Worm (Caenorhabditis elegans) whole organism, L4 larva: ENCODE measurements around the gene C49C3.21.
A peak's percentile ranks its signal among the peaks of the same experiment; 100 is the strongest.

Source experiments
- R02D3.7 ChIP-seq: fragments of 150-350 bp; sonication (generic microtip); optimal IDR thresholded peaks from 3 replicates; lab custom pipeline; 2014; ENCODE audit warnings: missing biosample characterization, missing genetic modification characterization
- T26A8.4 ChIP-seq: fragments of 200-800 bp; sonication (Bioruptor generic); IDR thresholded peaks from 2 replicates; pipeline ENCODE4 v1.3.6; 2022; ENCODE audit warnings: missing genetic modification characterization, missing compliant biosample characterization
- Y5F2A.4 ChIP-seq: fragments of 200-800 bp; sonication (Bioruptor generic); optimal IDR thresholded peaks from 2 replicates; lab custom pipeline; 2018; ENCODE audit warnings: mild to moderate bottlenecking, missing genetic modification characterization, missing compliant biosample characterization
- aly-2 ChIP-seq: sonication (generic microtip); optimal IDR thresholded peaks from 2 replicates; lab custom pipeline; 2018; ENCODE audit warnings: missing biosample characterization, missing genetic modification characterization
- ama-1 ChIP-seq: fragments of 150-350 bp; optimal IDR thresholded peaks from 2 replicates; lab custom pipeline; 2014; ENCODE audit warnings: inconsistent platforms, mixed read lengths
- attf-4 ChIP-seq: sonication (generic microtip); optimal IDR thresholded peaks from 3 replicates; lab custom pipeline; 2017; ENCODE audit warnings: missing biosample characterization, missing genetic modification characterization
- ceh-20 ChIP-seq: fragments of 200-800 bp; sonication (Bioruptor generic); IDR thresholded peaks from 2 replicates; pipeline ENCODE4 v1.3.6; 2022; ENCODE audit warnings: missing genetic modification reagents, missing genetic modification characterization, missing compliant biosample characterization
- ceh-28 ChIP-seq: fragments of 150-350 bp; optimal IDR thresholded peaks from 2 replicates; lab custom pipeline; 2014; ENCODE audit warnings: missing biosample characterization, missing genetic modification reagents, missing genetic modification characterization
- daf-12 ChIP-seq: fragments of 150-350 bp; optimal IDR thresholded peaks from 2 replicates; lab custom pipeline; 2014; ENCODE audit warnings: missing biosample characterization, missing genetic modification reagents, missing genetic modification characterization
- dmd-6 ChIP-seq: fragments of 200-800 bp; sonication (Bioruptor generic); IDR thresholded peaks from 2 replicates; pipeline ENCODE4 v1.3.6; 2022; ENCODE audit warnings: missing genetic modification reagents, missing genetic modification characterization, missing compliant biosample characterization
- dmd-8 ChIP-seq: fragments of 200-800 bp; sonication (Bioruptor generic); IDR thresholded peaks from 2 replicates; pipeline ENCODE4 v1.3.6; 2022; ENCODE audit warnings: missing genetic modification characterization, missing compliant biosample characterization
- dpl-1 ChIP-seq: fragments of 150-350 bp; optimal IDR thresholded peaks from 2 replicates; lab custom pipeline; 2014; ENCODE audit warnings: missing biosample characterization, missing genetic modification reagents, missing genetic modification characterization
- duxl-1 ChIP-seq: sonication (generic microtip); optimal IDR thresholded peaks from 2 replicates; lab custom pipeline; 2016; ENCODE audit warnings: mild to moderate bottlenecking, missing genetic modification characterization, moderate library complexity, missing compliant biosample characterization; ENCODE audit not compliant: poor library complexity
- dve-1 ChIP-seq: sonication (generic microtip); optimal IDR thresholded peaks from 2 replicates; lab custom pipeline; 2017; ENCODE audit warnings: antibody characterized with exemption, mild to moderate bottlenecking, missing genetic modification characterization, missing compliant biosample characterization; ENCODE audit not compliant: insufficient read depth
- egl-27 ChIP-seq: sonication (generic microtip); optimal IDR thresholded peaks from 3 replicates; lab custom pipeline; 2017; ENCODE audit warnings: missing biosample characterization, missing genetic modification reagents, missing genetic modification characterization
- gei-8 ChIP-seq: fragments of 200-800 bp; sonication (Bioruptor generic); optimal IDR thresholded peaks from 2 replicates; lab custom pipeline; 2018; ENCODE audit warnings: mild to moderate bottlenecking, missing genetic modification characterization, missing compliant biosample characterization
- hlh-30 ChIP-seq: sonication (generic microtip); optimal IDR thresholded peaks from 2 replicates; lab custom pipeline; 2017; ENCODE audit warnings: antibody characterized with exemption, mild to moderate bottlenecking, missing genetic modification characterization, missing compliant biosample characterization; ENCODE audit not compliant: insufficient read depth
- jun-1 ChIP-seq: fragments of 150-350 bp; optimal IDR thresholded peaks from 2 replicates; lab custom pipeline; 2014; ENCODE audit warnings: missing biosample characterization, missing genetic modification reagents, missing genetic modification characterization
- lin-1 ChIP-seq: fragments of 200-800 bp; sonication (Bioruptor generic); IDR thresholded peaks from 2 replicates; pipeline ENCODE4 v1.3.6; 2022; ENCODE audit warnings: missing genetic modification reagents, missing genetic modification characterization, missing compliant biosample characterization
- lin-15B ChIP-seq: fragments of 150-350 bp; sonication (generic microtip); optimal IDR thresholded peaks from 3 replicates; lab custom pipeline; 2014; ENCODE audit warnings: missing biosample characterization, missing genetic modification characterization
- madf-9 ChIP-seq: fragments of 200-800 bp; sonication (Bioruptor generic); conservative IDR thresholded peaks from 2 replicates; pipeline ENCODE4 v1.3.6; 2022; ENCODE audit warnings: missing genetic modification reagents, missing genetic modification characterization, missing compliant biosample characterization
- mdl-1 ChIP-seq, 2 experiments: fragments of 150-350 bp in 1 of 2; sonication (generic microtip) in 1 of 2; optimal IDR thresholded peaks; 2 replicates each; lab custom pipeline; 2014 to 2017; ENCODE audit warnings: missing biosample characterization in 2 of 2, missing genetic modification characterization in 2 of 2
- nhr-10 ChIP-seq: fragments of 150-350 bp; optimal IDR thresholded peaks from 2 replicates; lab custom pipeline; 2014; ENCODE audit warnings: missing biosample characterization, missing genetic modification characterization
- nhr-102 ChIP-seq: sonication (generic microtip); optimal IDR thresholded peaks from 2 replicates; lab custom pipeline; 2016; ENCODE audit warnings: mild to moderate bottlenecking, missing genetic modification characterization, moderate library complexity, missing compliant biosample characterization
- nhr-111 ChIP-seq: fragments of 200-800 bp; sonication (Bioruptor generic); optimal IDR thresholded peaks from 2 replicates; lab custom pipeline; 2018; ENCODE audit warnings: mild to moderate bottlenecking, missing genetic modification characterization, missing compliant biosample characterization
- nhr-28 ChIP-seq: fragments of 150-350 bp; optimal IDR thresholded peaks from 2 replicates; lab custom pipeline; 2014; ENCODE audit warnings: missing biosample characterization, missing genetic modification characterization
- nhr-41 ChIP-seq: fragments of 200-800 bp; sonication (Bioruptor generic); IDR thresholded peaks from 2 replicates; pipeline ENCODE4 v1.3.6; 2022; ENCODE audit warnings: missing genetic modification reagents, missing genetic modification characterization, missing compliant biosample characterization
- php-3 ChIP-seq: fragments of 200-800 bp; sonication (Bioruptor generic); IDR thresholded peaks from 2 replicates; pipeline ENCODE4 v1.3.6; 2022; ENCODE audit warnings: missing genetic modification reagents, missing genetic modification characterization, missing compliant biosample characterization
- pqm-1 ChIP-seq: sonication (generic microtip); optimal IDR thresholded peaks from 2 replicates; lab custom pipeline; 2017; ENCODE audit warnings: missing biosample characterization, missing genetic modification characterization
- saeg-2 ChIP-seq: fragments of 200-800 bp; sonication (Bioruptor generic); IDR thresholded peaks from 2 replicates; pipeline ENCODE4 v1.3.6; 2022; ENCODE audit warnings: missing genetic modification reagents, missing genetic modification characterization, missing compliant biosample characterization
- skn-1 ChIP-seq: fragments of 150-350 bp; optimal IDR thresholded peaks from 2 replicates; lab custom pipeline; 2014; ENCODE audit warnings: missing biosample characterization, missing genetic modification characterization
- snpc-1.2 ChIP-seq: fragments of 200-800 bp; sonication (Bioruptor generic); IDR thresholded peaks from 2 replicates; pipeline ENCODE4 v1.3.6; 2022; ENCODE audit warnings: missing genetic modification reagents, missing genetic modification characterization, missing compliant biosample characterization
- spr-3 ChIP-seq: fragments of 200-800 bp; sonication (Bioruptor generic); optimal IDR thresholded peaks from 2 replicates; lab custom pipeline; 2018; ENCODE audit warnings: mild to moderate bottlenecking, missing genetic modification characterization, missing compliant biosample characterization
- tag-97 ChIP-seq: fragments of 200-800 bp; sonication (Bioruptor generic); IDR thresholded peaks from 2 replicates; pipeline ENCODE4 v1.3.6; 2022; ENCODE audit warnings: missing genetic modification characterization, missing compliant biosample characterization
- unc-62 ChIP-seq, 3 experiments: fragments of 150-350 bp in 1 of 3; sonication (generic microtip); optimal IDR thresholded peaks in 2 of 3; peaks in 1 of 3; 1 replicate in 1 of 3; 2 replicates in 2 of 3; lab custom pipeline; 2014 to 2017; ENCODE audit warnings: missing biosample characterization in 3 of 3, missing genetic modification characterization in 3 of 3, missing genetic modification reagents in 3 of 3, missing genotype in 1 of 3
- zip-11 ChIP-seq: fragments of 200-800 bp; sonication (Bioruptor generic); IDR thresholded peaks from 2 replicates; pipeline ENCODE4 v1.3.6; 2022; ENCODE audit warnings: missing genetic modification characterization, missing compliant biosample characterization

The C49C3.21 gene

DNA sequence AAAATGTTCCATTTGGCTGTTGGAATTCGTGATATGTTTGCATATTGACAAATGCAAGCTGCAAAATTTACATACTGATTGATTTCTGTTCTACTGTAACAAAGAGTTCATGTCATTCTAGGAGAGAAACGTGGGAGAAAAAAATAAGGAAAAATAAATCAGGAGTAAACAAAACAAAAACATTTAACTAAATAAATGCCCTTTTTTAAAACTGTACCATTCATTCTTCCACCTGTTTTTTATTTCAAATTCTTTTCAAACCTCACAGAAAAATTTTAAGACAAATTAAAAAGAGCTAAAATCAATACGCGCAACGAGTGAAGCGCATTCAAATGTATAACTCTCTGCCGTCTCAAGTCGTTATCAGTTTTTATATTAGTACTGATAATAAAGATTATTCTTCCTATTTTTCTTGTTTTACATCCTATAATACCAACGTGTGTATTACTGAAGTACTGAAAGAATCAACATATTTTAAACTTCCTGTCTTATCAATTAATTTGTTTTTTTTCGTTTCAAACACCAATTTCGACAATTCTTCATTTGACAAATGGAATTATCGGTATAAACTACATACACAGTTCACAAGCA lies 3.8 kb upstream of the C49C3.21 start, which contains the start of gene C49C3.10 (continued):
- TF ChIP-seq saeg-2 (GFP tag; lab: Robert Waterston, UW) (no peak), tag-97 (GFP tag; lab: Robert Waterston, UW) (no peak), nhr-10 (tag; lab: Kevin White, UChicago) (no peak), dpl-1 (no peak)

DNA sequence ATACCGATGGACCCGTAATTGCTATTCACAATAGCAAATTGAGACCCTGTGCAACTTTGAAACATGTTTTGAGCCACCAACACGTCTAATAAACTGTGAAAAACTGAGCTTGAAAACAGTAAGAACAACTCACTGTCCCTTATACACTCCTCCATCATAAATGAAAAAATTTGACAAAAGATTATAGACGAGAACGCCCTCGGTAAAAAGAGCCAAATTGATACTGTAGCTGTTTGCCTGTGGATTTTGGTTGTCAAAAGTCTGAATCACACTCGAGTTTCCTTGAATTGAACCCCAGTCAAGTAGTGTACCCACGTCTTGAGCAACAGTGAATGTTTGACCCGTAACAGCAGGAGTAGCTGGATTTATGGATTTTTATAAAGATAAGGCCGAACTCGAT lies 1.7 kb upstream of the C49C3.21 start:
- TF ChIP-seq T26A8.4 (no peak), unc-62 (GFP tag; optimal IDR thresholded peaks at IDR 0.05 in 1 of 2; lab: Kevin White, UChicago) (peak in 1 of 2 experiments; percentile 95), unc-62 (tag; optimal IDR thresholded peaks at IDR 0.05; lab: Kevin White, UChicago) (no peak)
- TF ChIP-seq, all 104 proteins: peak for 1

ce11 chrIV:17342179-17342578 lies 588 bp upstream of the C49C3.21 start, which contains the start of gene C49C3.9:
Gene C49C3.9, minus strand, starts transcription at chrIV:17342314.
- TF ChIP-seq ceh-28 (tag; lab: Kevin White, UChicago) = no peak
- TF ChIP-seq skn-1 = no peak
- no peak for TF ChIP-seq spr-3 (GFP tag; lab: Kevin White, UChicago)
- no peak for TF ChIP-seq zip-11 (GFP tag; lab: Robert Waterston, UW)
- no peak for TF ChIP-seq dve-1 (tag; lab: Kevin White, UChicago)
- TF ChIP-seq nhr-41 = peak; percentile 83; the same call in 1 of the 2 replicates
- TF ChIP-seq lin-15B (tag; lab: Kevin White, UChicago) = no peak
- TF ChIP-seq egl-27 (tag; lab: Kevin White, UChicago) = no peak
- peak; percentile 77; the same call in 1 of the 2 replicates for TF ChIP-seq lin-1 (GFP tag; lab: Robert Waterston, UW)
- TF ChIP-seq ceh-20 (GFP tag; lab: Robert Waterston, UW) = no peak
- TF ChIP-seq nhr-102 (tag; lab: Kevin White, UChicago) = no peak
- TF ChIP-seq gei-8 (GFP tag; lab: Kevin White, UChicago) = no peak
- no peak for TF ChIP-seq R02D3.7
- TF ChIP-seq duxl-1 (tag; lab: Kevin White, UChicago) = no peak
- TF ChIP-seq nhr-28 (tag; lab: Kevin White, UChicago) = peak; percentile 76
- TF ChIP-seq daf-12 (tag; lab: Kevin White, UChicago) = no peak
- TF ChIP-seq pqm-1 (tag; lab: Kevin White, UChicago) = peak; percentile 99
- TF ChIP-seq ama-1 (lab: Kevin White, UChicago) = no peak
- no peak for TF ChIP-seq T26A8.4
- TF ChIP-seq dmd-6 = peak; percentile 74

DNA sequence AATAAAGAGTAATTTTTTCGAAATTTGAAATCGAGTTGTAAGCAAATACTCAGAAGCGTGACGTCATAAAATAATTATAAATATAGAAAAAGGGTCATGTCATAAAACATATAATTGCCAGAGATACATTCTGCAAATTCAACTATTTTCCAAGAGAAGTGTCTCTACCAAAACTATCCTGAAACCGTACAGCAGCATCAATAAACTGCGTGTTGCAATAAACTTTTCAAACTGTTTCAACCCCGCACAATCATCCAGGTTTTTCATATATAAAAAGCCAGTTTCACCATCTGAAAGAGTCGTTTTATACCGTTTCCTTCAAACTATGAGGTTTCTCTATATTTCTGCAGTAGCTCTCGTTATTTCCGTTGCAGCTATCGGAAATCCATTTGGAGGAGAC lies 715 bp downstream of the C49C3.21 start, which contains the start of gene C49C3.11:
C49C3.11 (plus strand) TSS at position 301 of the 400 bp plus-strand sequence.
- TF ChIP-seq attf-4 (tag; lab: Kevin White, UChicago) (no peak), Y5F2A.4 (GFP tag; lab: Kevin White, UChicago) (no peak), nhr-111 (GFP tag; lab: Kevin White, UChicago) (no peak), nhr-10 (tag; lab: Kevin White, UChicago) (no peak), dmd-6 (no peak), lin-1 (GFP tag; lab: Robert Waterston, UW) (no peak), aly-2 (tag; lab: Kevin White, UChicago) (no peak), spr-3 (GFP tag; lab: Kevin White, UChicago) (no peak), madf-9 (GFP tag; lab: Robert Waterston, UW) (no peak), dmd-8 (no peak), php-3 (GFP tag; lab: Robert Waterston, UW) (no peak), jun-1 (no peak), snpc-1.2 (no peak), mdl-1 (tag; optimal IDR thresholded peaks at IDR 0.05; lab: Kevin White, UChicago) (no peak), hlh-30 (tag; lab: Kevin White, UChicago) (no peak)
